Fruit fly (Drosophila melanogaster) whole organism, embryonic: Measurements from ENCODE around the gene eIF3i.

ENCODE experiments used
- Abd-B ChIP-seq: fragments of 200-800 bp; sonication (Bioruptor generic); optimal IDR thresholded peaks from 2 replicates; lab custom pipeline; 2018; ENCODE audit warnings: missing biosample characterization, mild to moderate bottlenecking, missing genetic modification characterization, moderate library complexity
- Bdp1 ChIP-seq: fragments of 200-800 bp; sonication (Bioruptor generic); optimal IDR thresholded peaks from 3 replicates; lab custom pipeline; 2016; ENCODE audit warnings: missing biosample characterization, missing genetic modification characterization
- CG1024 ChIP-seq: fragments of 200-800 bp; sonication (Bioruptor generic); IDR thresholded peaks from 2 replicates; pipeline ENCODE4 v1.3.6; 2022; ENCODE audit warnings: missing biosample characterization, missing genetic modification characterization
- CG12391 ChIP-seq: fragments of 200-800 bp; sonication (Bioruptor generic); optimal IDR thresholded peaks from 3 replicates; lab custom pipeline; 2018; ENCODE audit warnings: missing biosample characterization, mild to moderate bottlenecking, missing genetic modification characterization, moderate library complexity
- CG15269 ChIP-seq: fragments of 200-800 bp; sonication (Bioruptor generic); optimal IDR thresholded peaks from 2 replicates; lab custom pipeline; 2018; ENCODE audit warnings: missing biosample characterization, mild to moderate bottlenecking, missing genetic modification characterization, moderate library complexity
- CG15514 ChIP-seq: fragments of 200-800 bp; sonication (Bioruptor generic); optimal IDR thresholded peaks from 3 replicates; lab custom pipeline; 2017; ENCODE audit warnings: missing biosample characterization, missing genetic modification characterization, mild to moderate bottlenecking, moderate library complexity, missing genetic modification reagents
- CG17612 ChIP-seq: fragments of 200-800 bp; sonication (Bioruptor generic); IDR thresholded peaks from 2 replicates; pipeline ENCODE4 v1.3.6; 2022; ENCODE audit warnings: missing biosample characterization, missing genetic modification characterization
- CG2116 ChIP-seq: fragments of 200-800 bp; sonication (Bioruptor generic); optimal IDR thresholded peaks from 3 replicates; lab custom pipeline; 2018; ENCODE audit warnings: missing biosample characterization, mild to moderate bottlenecking, missing genetic modification characterization
- CG33557 ChIP-seq: fragments of 200-800 bp; sonication (Bioruptor generic); optimal IDR thresholded peaks from 2 replicates; lab custom pipeline; 2019; ENCODE audit warnings: missing biosample characterization, mild to moderate bottlenecking, missing genetic modification characterization, moderate library complexity
- CG34422 ChIP-seq: fragments of 200-800 bp; sonication (Bioruptor generic); IDR thresholded peaks from 3 replicates; pipeline ENCODE4 v1.3.6; 2022; ENCODE audit warnings: missing biosample characterization, missing genetic modification characterization
- CG5245 ChIP-seq: fragments of 200-800 bp; sonication (Bioruptor generic); optimal IDR thresholded peaks from 3 replicates; lab custom pipeline; 2016; ENCODE audit warnings: missing biosample characterization, missing genetic modification characterization
- CG9876 ChIP-seq: fragments of 200-800 bp; sonication (Bioruptor generic); optimal IDR thresholded peaks from 2 replicates; lab custom pipeline; 2016; ENCODE audit warnings: missing biosample characterization, missing genetic modification characterization
- CrebB ChIP-seq: fragments of 200-800 bp; sonication (Bioruptor generic); optimal IDR thresholded peaks from 3 replicates; lab custom pipeline; 2018; ENCODE audit warnings: missing biosample characterization, mild to moderate bottlenecking, missing genetic modification characterization
- D19A ChIP-seq: fragments of 200-800 bp; optimal IDR thresholded peaks from 3 replicates; lab custom pipeline; 2019; ENCODE audit warnings: missing biosample characterization, mild to moderate bottlenecking, missing genetic modification characterization, moderate library complexity
- GATAe ChIP-seq: fragments of 200-800 bp; sonication (Bioruptor generic); conservative IDR thresholded peaks from 2 replicates; pipeline ENCODE4 v1.3.6; 2022; ENCODE audit warnings: missing biosample characterization, missing genetic modification characterization
- Gug ChIP-seq: fragments of 200-800 bp; sonication (Bioruptor generic); IDR thresholded peaks from 4 replicates; pipeline ENCODE4 v1.3.6; 2022; ENCODE audit warnings: missing biosample characterization, missing genetic modification characterization
- Hmx ChIP-seq: fragments of 200-800 bp; sonication (Bioruptor generic); optimal IDR thresholded peaks from 2 replicates; lab custom pipeline; 2016; ENCODE audit warnings: missing biosample characterization, missing genetic modification characterization
- NfI ChIP-seq: fragments of 200-800 bp; sonication (Bioruptor generic); optimal IDR thresholded peaks from 3 replicates; lab custom pipeline; 2018; ENCODE audit warnings: missing biosample characterization, mild to moderate bottlenecking, missing genetic modification characterization, moderate library complexity
- Optix ChIP-seq: fragments of 200-800 bp; sonication (Bioruptor generic); IDR thresholded peaks from 3 replicates; pipeline ENCODE4 v1.3.6; 2022; ENCODE audit warnings: missing biosample characterization, missing genetic modification characterization
- PHDP ChIP-seq: fragments of 200-800 bp; sonication (Bioruptor generic); optimal IDR thresholded peaks from 3 replicates; lab custom pipeline; 2018; ENCODE audit warnings: missing biosample characterization, mild to moderate bottlenecking, missing genetic modification characterization, moderate library complexity
- Sox100B ChIP-seq: fragments of 200-800 bp; sonication (Bioruptor generic); optimal IDR thresholded peaks from 3 replicates; lab custom pipeline; 2018; ENCODE audit warnings: missing biosample characterization, mild to moderate bottlenecking, missing genetic modification characterization
- Trl ChIP-seq, 3 experiments: fragments of >200 bp in 2 of 3; fragments of 200-800 bp in 1 of 3; sonication (Bioruptor generic) in 1 of 3; optimal IDR thresholded peaks; 2 replicates in 1 of 3; 3 replicates in 2 of 3; lab custom pipeline; 2016 to 2017; ENCODE audit warnings: missing biosample characterization in 1 of 3, missing genetic modification characterization in 1 of 3
- ab ChIP-seq: fragments of 200-800 bp; sonication (Bioruptor generic); optimal IDR thresholded peaks from 2 replicates; lab custom pipeline; 2016; ENCODE audit warnings: missing biosample characterization, missing genetic modification characterization
- ash1 ChIP-seq: fragments of 200-800 bp; sonication (Bioruptor generic); optimal IDR thresholded peaks from 2 replicates; lab custom pipeline; 2018; ENCODE audit warnings: missing biosample characterization, mild to moderate bottlenecking, missing genetic modification characterization
- az2 ChIP-seq: fragments of 200-800 bp; sonication (Bioruptor generic); optimal IDR thresholded peaks from 3 replicates; lab custom pipeline; 2016; ENCODE audit warnings: missing biosample characterization, missing genetic modification characterization
- bab2 ChIP-seq: fragments of 200-800 bp; sonication (Bioruptor generic); optimal IDR thresholded peaks from 2 replicates; lab custom pipeline; 2016; ENCODE audit warnings: missing biosample characterization, missing genetic modification characterization
- chn ChIP-seq: fragments of 200-800 bp; sonication (Bioruptor generic); optimal IDR thresholded peaks from 2 replicates; lab custom pipeline; 2016; ENCODE audit warnings: missing biosample characterization, missing genetic modification characterization
- dmrt99B ChIP-seq: fragments of 200-800 bp; sonication (Bioruptor generic); optimal IDR thresholded peaks from 2 replicates; lab custom pipeline; 2018; ENCODE audit warnings: missing biosample characterization, mild to moderate bottlenecking, missing genetic modification characterization, moderate library complexity
- eve ChIP-seq, 2 experiments: fragments of >200 bp; optimal IDR thresholded peaks; 2 replicates each; lab custom pipeline; 2017; ENCODE audit warnings: missing biosample characterization in 2 of 2, missing genetic modification characterization in 2 of 2
- exex ChIP-seq: fragments of 200-800 bp; sonication (Bioruptor generic); optimal IDR thresholded peaks from 4 replicates; lab custom pipeline; 2018; ENCODE audit warnings: missing biosample characterization, mild to moderate bottlenecking, missing genetic modification characterization, moderate library complexity
- fru ChIP-seq: fragments of >200 bp; optimal IDR thresholded peaks from 2 replicates; lab custom pipeline; 2017
- gcm ChIP-seq: fragments of 200-800 bp; sonication (Bioruptor generic); optimal IDR thresholded peaks from 2 replicates; lab custom pipeline; 2019; ENCODE audit warnings: missing biosample characterization, mild to moderate bottlenecking, missing genetic modification characterization, moderate library complexity
- gsb ChIP-seq: fragments of 200-800 bp; sonication (Bioruptor generic); IDR thresholded peaks from 2 replicates; pipeline ENCODE4 v1.3.6; 2022; ENCODE audit warnings: missing biosample characterization, missing genetic modification characterization
- klu ChIP-seq: fragments of 200-800 bp; sonication (Bioruptor generic); IDR thresholded peaks from 2 replicates; pipeline ENCODE4 v1.3.6; 2022; ENCODE audit warnings: missing biosample characterization, missing genetic modification characterization
- mirr ChIP-seq: fragments of 200-800 bp; sonication (Bioruptor generic); optimal IDR thresholded peaks from 3 replicates; lab custom pipeline; 2018; ENCODE audit warnings: missing biosample characterization, mild to moderate bottlenecking, missing genetic modification characterization
- nom ChIP-seq: fragments of 200-800 bp; sonication (Bioruptor generic); optimal IDR thresholded peaks from 2 replicates; lab custom pipeline; 2017; ENCODE audit warnings: missing biosample characterization, missing genetic modification characterization, mild to moderate bottlenecking, moderate library complexity, missing genetic modification reagents
- pros ChIP-seq: fragments of 200-800 bp; sonication (Bioruptor generic); optimal IDR thresholded peaks from 3 replicates; lab custom pipeline; 2019; ENCODE audit warnings: missing biosample characterization, mild to moderate bottlenecking, missing genetic modification characterization, moderate library complexity
- repo ChIP-seq: fragments of 200-800 bp; sonication (Bioruptor generic); optimal IDR thresholded peaks from 2 replicates; lab custom pipeline; 2016; ENCODE audit warnings: missing biosample characterization, missing genetic modification characterization
- sd ChIP-seq: fragments of 200-800 bp; sonication (Bioruptor generic); optimal IDR thresholded peaks from 3 replicates; lab custom pipeline; 2018; ENCODE audit warnings: missing biosample characterization, mild to moderate bottlenecking, missing genetic modification characterization, moderate library complexity
- so ChIP-seq: fragments of 200-800 bp; sonication (Bioruptor generic); IDR thresholded peaks from 3 replicates; pipeline ENCODE4 v1.3.6; 2022; ENCODE audit warnings: missing biosample characterization, missing genetic modification characterization
- sqz ChIP-seq: fragments of 200-800 bp; sonication (Bioruptor generic); optimal IDR thresholded peaks from 3 replicates; lab custom pipeline; 2018; ENCODE audit warnings: missing biosample characterization, mild to moderate bottlenecking, missing genetic modification characterization
- sug ChIP-seq: fragments of 200-800 bp; optimal IDR thresholded peaks from 2 replicates; lab custom pipeline; 2019; ENCODE audit warnings: missing biosample characterization, mild to moderate bottlenecking, missing genetic modification characterization, moderate library complexity
- tll ChIP-seq, 2 experiments: fragments of 200-800 bp in 1 of 2; fragments of >200 bp in 1 of 2; sonication (Bioruptor generic) in 1 of 2; optimal IDR thresholded peaks; 2 replicates each; lab custom pipeline; 2017 to 2019; ENCODE audit warnings: missing biosample characterization in 2 of 2, missing genetic modification characterization in 2 of 2, mild to moderate bottlenecking in 1 of 2, moderate library complexity in 1 of 2
- unc-4 ChIP-seq: fragments of 200-800 bp; sonication (Bioruptor generic); IDR thresholded peaks from 2 replicates; pipeline ENCODE4 v1.3.6; 2022; ENCODE audit warnings: missing biosample characterization, missing genetic modification characterization; ENCODE audit not compliant: partially characterized antibody
- vvl ChIP-seq: fragments of 200-800 bp; sonication (Bioruptor generic); IDR thresholded peaks from 2 replicates; pipeline ENCODE4 v1.3.6; 2022; ENCODE audit warnings: missing biosample characterization, missing genetic modification characterization

The eIF3i gene

DNA sequence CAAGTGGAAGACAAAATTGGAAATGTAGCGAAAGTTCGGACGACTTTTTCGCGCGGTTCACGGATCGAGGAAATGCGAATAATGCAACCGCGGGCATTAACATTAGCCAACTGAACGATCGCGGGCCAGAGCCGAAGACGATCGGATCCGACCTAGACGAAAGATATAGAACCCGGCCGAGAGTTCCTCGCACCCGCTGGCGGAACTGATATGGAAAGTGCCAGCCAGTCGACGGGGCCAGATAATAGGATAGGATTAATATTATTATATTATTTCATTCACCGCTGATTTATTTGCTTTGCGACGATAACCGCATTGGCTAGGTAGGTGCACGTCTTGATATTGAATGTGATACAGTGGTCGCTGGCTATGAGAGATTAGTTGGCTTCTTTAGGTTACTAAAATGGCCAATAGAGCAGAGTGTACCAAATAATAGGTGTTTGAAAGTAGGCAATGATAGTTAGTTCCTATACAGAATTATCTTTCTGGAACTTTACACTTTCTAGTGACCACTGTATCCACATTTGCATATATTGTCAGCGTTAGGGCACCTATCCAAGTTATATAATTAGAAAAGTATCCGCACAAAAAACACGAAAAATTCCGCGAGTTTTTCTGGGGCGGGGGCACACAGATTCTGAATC, 31.9 kb upstream of the eIF3i start (continued):
- peak; percentile 25 for TF ChIP-seq CG15514
- peak; percentile 26 for TF ChIP-seq Hmx (GFP tag; lab: Kevin White, UChicago)
- TF ChIP-seq sqz (GFP tag; lab: Kevin White, UChicago): peak; percentile 21
- TF ChIP-seq CrebB (tag; lab: Kevin White, UChicago): no peak
- TF ChIP-seq repo: peak; percentile 35
- TF ChIP-seq Abd-B (GFP tag; lab: Kevin White, UChicago): no peak
- TF ChIP-seq ab (GFP tag; lab: Kevin White, UChicago): no peak
- peak; percentile 74; the same call in 2 of the 3 replicates for TF ChIP-seq CG34422
- no peak for TF ChIP-seq nom
- peak; percentile 26 for TF ChIP-seq sug (tag; lab: Kevin White, UChicago)
- peak; percentile 13 for TF ChIP-seq CG33557 (GFP tag; lab: Kevin White, UChicago)
- TF ChIP-seq CG9876 (GFP tag; lab: Kevin White, UChicago): peak; percentile 18
- TF ChIP-seq Bdp1 (GFP tag; lab: Kevin White, UChicago): peak; percentile 47
- peak; percentile 51 for TF ChIP-seq CG5245 (GFP tag; lab: Kevin White, UChicago)
- peak; percentile 50 for TF ChIP-seq bab2 (GFP tag; lab: Kevin White, UChicago)
- peak; percentile 70; the same call in 1 of the 3 replicates for TF ChIP-seq so (GFP tag; lab: Robert Waterston, UW)
- TF ChIP-seq CG17612 (GFP tag; lab: Robert Waterston, UW): peak; percentile 80
- peak; percentile 30 for TF ChIP-seq Sox100B (GFP tag; lab: Kevin White, UChicago)
- TF ChIP-seq fru (lab: Kevin White, UChicago): no peak
- TF ChIP-seq PHDP (tag; lab: Kevin White, UChicago): peak; percentile 55
- TF ChIP-seq chn: peak; percentile 49
- TF ChIP-seq klu (GFP tag; lab: Robert Waterston, UW): 0 out of 2 replicates have a peak, but pooled peaks have one; percentile 47
- TF ChIP-seq gsb (GFP tag; lab: Robert Waterston, UW): 0 out of 2 replicates have a peak, but pooled peaks have one; percentile 25
- peak; percentile 80 for TF ChIP-seq CG15269 (tag; lab: Kevin White, UChicago)
- TF ChIP-seq dmrt99B (tag; lab: Kevin White, UChicago): peak; percentile 71

- TF ChIP-seq unc-4 (GFP tag; lab: Robert Waterston, UW) (no peak), vvl (GFP tag; lab: Robert Waterston, UW) (no peak), CG1024 (GFP tag; lab: Robert Waterston, UW) (no peak), Gug (no peak), NfI (no peak), exex (tag; lab: Kevin White, UChicago) (peak; percentile 95), tll (GFP tag; optimal IDR thresholded peaks at IDR 0.05; lab: Kevin White, UChicago) (no peak), az2 (GFP tag; lab: Kevin White, UChicago) (no peak), pros (GFP tag; lab: Kevin White, UChicago) (peak; percentile 51), CG12391 (tag; lab: Kevin White, UChicago) (no peak), sd (peak; percentile 63), mirr (peak; percentile 47), CG2116 (GFP tag; lab: Kevin White, UChicago) (no peak), Optix (GFP tag; lab: Robert Waterston, UW) (no peak), ash1 (GFP tag; lab: Kevin White, UChicago) (no peak), gcm (GFP tag; lab: Kevin White, UChicago) (peak; percentile 46), Trl (optimal IDR thresholded peaks at IDR 0.05; lab: Kevin White, UChicago) (peak; percentile 23 to 55), Trl (GFP tag; optimal IDR thresholded peaks at IDR 0.05; lab: Kevin White, UChicago) (no peak), GATAe (GFP tag; lab: Robert Waterston, UW) (0 out of 2 replicates have a peak, but pooled peaks have one; percentile 29), sug (tag; lab: Kevin White, UChicago) (peak; percentile 40), D19A (peak; percentile 86), eve (GFP tag; optimal IDR thresholded peaks at IDR 0.05; lab: Kevin White, UChicago) (peak in 1 of 2 experiments; percentile 37)
- TF ChIP-seq, all 482 proteins: peak for 10
Observed at dm6 chr2L:4998571-4999191, 31.1 kb upstream of the eIF3i start.
